Worm (Caenorhabditis elegans) whole organism, late embryonic: ENCODE results near the gene dct-18.

Experiments
- C38D4.7 ChIP-seq: fragments of 200-800 bp; sonication (Bioruptor generic); optimal IDR thresholded peaks from 2 replicates; lab custom pipeline; 2018; ENCODE audit warnings: mild to moderate bottlenecking, missing genetic modification characterization, moderate library complexity, missing compliant biosample characterization
- F13H6.1 ChIP-seq: sonication (generic microtip); optimal IDR thresholded peaks from 2 replicates; lab custom pipeline; 2016; ENCODE audit warnings: missing genetic modification characterization, missing compliant biosample characterization
- Y22D7AL.16 ChIP-seq: sonication (generic microtip); optimal IDR thresholded peaks from 2 replicates; lab custom pipeline; 2016; ENCODE audit warnings: missing genetic modification characterization, missing compliant biosample characterization
- ahr-1 ChIP-seq: sonication (generic microtip); optimal IDR thresholded peaks from 2 replicates; lab custom pipeline; 2016; ENCODE audit warnings: missing genetic modification characterization, missing compliant biosample characterization
- ama-1 ChIP-seq: fragments of 150-350 bp; optimal IDR thresholded peaks from 2 replicates; lab custom pipeline; 2014
- ceh-18 ChIP-seq: sonication (generic microtip); optimal IDR thresholded peaks from 2 replicates; lab custom pipeline; 2016; ENCODE audit warnings: missing genetic modification characterization, missing compliant biosample characterization
- ceh-2 ChIP-seq: sonication (generic microtip); optimal IDR thresholded peaks from 2 replicates; lab custom pipeline; 2016; ENCODE audit warnings: missing genotype, missing genetic modification characterization, missing compliant biosample characterization
- ceh-24 ChIP-seq: sonication (generic microtip); optimal IDR thresholded peaks from 2 replicates; lab custom pipeline; 2016; ENCODE audit warnings: mild to moderate bottlenecking, missing genetic modification characterization, missing compliant biosample characterization
- ceh-45 ChIP-seq: fragments of 200-800 bp; sonication (Bioruptor generic); IDR thresholded peaks from 2 replicates; pipeline ENCODE4 v1.3.6; 2022; ENCODE audit warnings: missing genetic modification reagents, missing genetic modification characterization, missing compliant biosample characterization
- che-1 ChIP-seq: sonication (generic microtip); optimal IDR thresholded peaks from 2 replicates; lab custom pipeline; 2016; ENCODE audit warnings: mild to moderate bottlenecking, missing genetic modification characterization, missing compliant biosample characterization
- dve-1 ChIP-seq: sonication (generic microtip); optimal IDR thresholded peaks from 2 replicates; lab custom pipeline; 2017; ENCODE audit warnings: antibody characterized with exemption, mild to moderate bottlenecking, missing genetic modification characterization, missing compliant biosample characterization
- elt-2 ChIP-seq: sonication (generic microtip); optimal IDR thresholded peaks from 2 replicates; lab custom pipeline; 2016; ENCODE audit warnings: missing genetic modification reagents, missing genetic modification characterization, missing compliant biosample characterization
- eyg-1 ChIP-seq: sonication (generic microtip); optimal IDR thresholded peaks from 2 replicates; lab custom pipeline; 2016; ENCODE audit warnings: missing genotype, missing genetic modification characterization, missing compliant biosample characterization
- fax-1 ChIP-seq: sonication (generic microtip); optimal IDR thresholded peaks from 2 replicates; lab custom pipeline; 2016; ENCODE audit warnings: missing genotype, missing genetic modification characterization, missing compliant biosample characterization
- fkh-10 ChIP-seq: fragments of 150-350 bp; optimal IDR thresholded peaks from 2 replicates; lab custom pipeline; 2014; ENCODE audit warnings: missing biosample characterization, missing genetic modification reagents, missing genetic modification characterization
- hlh-15 ChIP-seq: sonication (generic microtip); optimal IDR thresholded peaks from 2 replicates; lab custom pipeline; 2016; ENCODE audit warnings: missing genetic modification characterization, missing compliant biosample characterization
- madf-2 ChIP-seq: sonication (generic microtip); optimal IDR thresholded peaks from 2 replicates; lab custom pipeline; 2017; ENCODE audit warnings: missing genetic modification characterization, missing compliant biosample characterization
- npax-4 ChIP-seq: sonication (generic microtip); optimal IDR thresholded peaks from 2 replicates; lab custom pipeline; 2016; ENCODE audit warnings: missing genetic modification characterization, missing compliant biosample characterization
- pag-3 ChIP-seq: sonication (generic microtip); optimal IDR thresholded peaks from 2 replicates; lab custom pipeline; 2016; ENCODE audit warnings: missing compliant biosample characterization, missing genetic modification characterization, borderline replicate concordance
- pha-4 ChIP-seq: fragments of 150-350 bp; optimal IDR thresholded peaks from 2 replicates; lab custom pipeline; 2018; ENCODE audit warnings: missing biosample characterization, missing genetic modification reagents, missing genetic modification characterization
- ref-2 ChIP-seq: sonication (generic microtip); optimal IDR thresholded peaks from 2 replicates; lab custom pipeline; 2016; ENCODE audit warnings: missing genetic modification characterization, missing compliant biosample characterization
- rnt-1 ChIP-seq: sonication (generic microtip); optimal IDR thresholded peaks from 2 replicates; lab custom pipeline; 2016; ENCODE audit warnings: missing genetic modification characterization, missing compliant biosample characterization
- sox-4 ChIP-seq: sonication (generic microtip); optimal IDR thresholded peaks from 2 replicates; lab custom pipeline; 2017; ENCODE audit warnings: mild to moderate bottlenecking, missing genetic modification characterization, inconsistent platforms, missing compliant biosample characterization
- tbx-7 ChIP-seq: sonication (generic microtip); optimal IDR thresholded peaks from 2 replicates; lab custom pipeline; 2016; ENCODE audit warnings: missing genotype, missing genetic modification characterization, missing compliant biosample characterization
- ttx-3 ChIP-seq: sonication (generic microtip); optimal IDR thresholded peaks from 2 replicates; lab custom pipeline; 2016; ENCODE audit warnings: missing genetic modification reagents, missing genetic modification characterization, missing compliant biosample characterization
- unc-3 ChIP-seq, 2 experiments: fragments of 200-800 bp in 1 of 2; sonication (Bioruptor generic) in 1 of 2; sonication (generic microtip) in 1 of 2; conservative IDR thresholded peaks in 1 of 2; optimal IDR thresholded peaks in 1 of 2; 2 replicates each; pipeline versions ENCODE4 v1.3.6 to Lab custom; 2016 to 2022; ENCODE audit warnings: missing compliant biosample characterization in 2 of 2, missing genetic modification characterization in 2 of 2, missing genetic modification reagents in 1 of 2
- unc-86 ChIP-seq: sonication (generic microtip); optimal IDR thresholded peaks from 2 replicates; lab custom pipeline; 2016; ENCODE audit warnings: missing genetic modification characterization, missing compliant biosample characterization
- ztf-16 ChIP-seq: sonication (generic microtip); optimal IDR thresholded peaks from 2 replicates; lab custom pipeline; 2017; ENCODE audit warnings: missing genetic modification characterization, missing compliant biosample characterization

Gene dct-18

DNA sequence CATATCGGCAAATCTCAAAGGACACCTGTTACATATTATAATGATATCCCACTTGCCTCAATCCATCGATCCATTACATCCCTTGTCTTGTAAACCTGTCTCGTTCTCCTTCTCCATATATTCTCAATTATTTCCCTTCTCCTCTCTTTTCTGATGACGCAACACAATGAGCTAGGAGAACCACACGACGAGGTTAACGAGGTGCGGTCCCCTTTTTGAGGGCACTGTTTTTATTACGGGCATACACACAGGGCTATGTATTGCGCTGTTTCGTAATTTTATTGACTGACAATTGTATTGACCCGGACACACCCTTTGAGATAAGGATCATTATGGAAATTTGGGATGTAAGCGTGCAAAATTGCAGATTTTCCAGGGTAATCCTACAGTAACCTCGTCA lies 47.0 kb downstream of the dct-18 start:
- TF ChIP-seq ref-2 (tag; lab: Kevin White, UChicago), result no peak
- no peak for TF ChIP-seq C38D4.7 (GFP tag; lab: Kevin White, UChicago)
- no peak for TF ChIP-seq madf-2
- no peak for TF ChIP-seq fkh-10 (GFP tag; lab: Kevin White, UChicago)
- TF ChIP-seq rnt-1 (tag; lab: Kevin White, UChicago), result no peak
- TF ChIP-seq fax-1 (tag; lab: Kevin White, UChicago), result no peak
- no peak for TF ChIP-seq ama-1 (lab: Kevin White, UChicago)
- TF ChIP-seq ztf-16, result no peak
- no peak for TF ChIP-seq hlh-15 (tag; lab: Kevin White, UChicago)
- TF ChIP-seq ceh-2, result no peak
- TF ChIP-seq unc-3 (GFP tag; conservative IDR thresholded peaks at IDR 0.05; lab: Robert Waterston, UW), result no peak
- no peak for TF ChIP-seq unc-3 (tag; optimal IDR thresholded peaks at IDR 0.05; lab: Kevin White, UChicago)
- no peak for TF ChIP-seq Y22D7AL.16 (tag; lab: Kevin White, UChicago)
- TF ChIP-seq sox-4 (tag; lab: Kevin White, UChicago), result no peak

DNA sequence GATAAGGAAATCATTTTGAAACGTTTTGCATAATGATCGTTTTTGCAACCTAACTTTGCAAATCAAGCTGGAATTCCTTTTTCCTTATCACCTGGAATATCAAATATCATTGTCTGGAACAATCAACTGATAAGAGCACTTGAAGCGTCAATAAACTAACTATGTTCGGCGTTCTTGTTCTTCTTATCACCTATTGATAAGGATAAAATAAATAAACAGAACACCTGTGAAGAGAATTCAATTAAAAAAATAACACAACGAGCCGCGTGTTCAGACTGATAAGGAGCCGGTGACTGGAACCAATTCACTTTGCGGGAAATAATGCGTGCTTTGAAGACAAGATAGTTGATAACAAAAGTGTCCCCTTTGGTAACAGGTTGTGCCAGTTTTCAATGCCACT lies 48.5 kb downstream of the dct-18 start, which contains the start of gene cyd-1:
Gene cyd-1 (plus strand): TSS at position 380 of the 400 bp plus-strand sequence.
- TF ChIP-seq elt-2 (tag; lab: Kevin White, UChicago) (peak; percentile 99), pha-4 (tag; lab: Kevin White, UChicago) (no peak)

DNA sequence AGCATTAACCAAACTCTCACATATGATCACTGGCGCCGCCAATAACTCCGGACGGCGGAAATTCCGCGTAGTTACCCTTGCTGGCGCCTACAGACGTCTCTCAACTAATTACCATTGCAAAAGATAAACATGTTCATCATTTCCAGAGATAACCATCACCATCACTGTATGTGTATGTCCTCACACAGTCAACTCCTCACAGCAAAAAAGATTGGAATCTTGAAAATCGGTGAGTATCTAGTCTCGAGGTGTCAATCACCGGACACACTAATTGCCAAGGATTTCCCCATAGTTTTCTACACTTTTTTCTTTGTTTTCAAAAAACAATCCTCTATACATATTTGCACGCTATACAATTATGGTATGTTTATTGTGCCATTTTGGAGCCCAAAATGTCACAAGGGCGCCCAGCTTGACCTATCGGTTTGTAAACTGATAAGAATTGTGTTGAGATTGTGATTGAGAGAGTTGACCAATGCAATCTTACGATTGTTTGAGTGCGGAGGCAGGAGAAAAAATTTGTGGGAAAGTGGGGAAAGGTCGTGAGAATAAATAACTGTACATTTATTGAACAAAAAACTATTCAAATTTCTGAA lies 50.4 kb downstream of the dct-18 start:
- TF ChIP-seq ceh-24 (tag; lab: Kevin White, UChicago), result no peak
- no peak for TF ChIP-seq che-1 (tag; lab: Kevin White, UChicago)
- TF ChIP-seq elt-2 (tag; lab: Kevin White, UChicago), result no peak
- no peak for TF ChIP-seq ceh-45 (GFP tag; lab: Robert Waterston, UW)
- TF ChIP-seq tbx-7 (tag; lab: Kevin White, UChicago), result no peak
- no peak for TF ChIP-seq ceh-18
- TF ChIP-seq eyg-1, result no peak
- TF ChIP-seq ttx-3 (tag; lab: Kevin White, UChicago), result no peak
- no peak for TF ChIP-seq npax-4
- TF ChIP-seq pag-3 (tag; lab: Kevin White, UChicago), result no peak
- no peak for TF ChIP-seq ama-1 (lab: Kevin White, UChicago)
- TF ChIP-seq fax-1 (tag; lab: Kevin White, UChicago), result no peak
- TF ChIP-seq ahr-1 (tag; lab: Kevin White, UChicago), result no peak
- TF ChIP-seq C38D4.7 (GFP tag; lab: Kevin White, UChicago), result no peak
- no peak for TF ChIP-seq hlh-15 (tag; lab: Kevin White, UChicago)
- TF ChIP-seq madf-2, result no peak
- TF ChIP-seq F13H6.1, result no peak
- no peak for TF ChIP-seq unc-86 (tag; lab: Kevin White, UChicago)
- TF ChIP-seq dve-1 (tag; lab: Kevin White, UChicago), result no peak

DNA sequence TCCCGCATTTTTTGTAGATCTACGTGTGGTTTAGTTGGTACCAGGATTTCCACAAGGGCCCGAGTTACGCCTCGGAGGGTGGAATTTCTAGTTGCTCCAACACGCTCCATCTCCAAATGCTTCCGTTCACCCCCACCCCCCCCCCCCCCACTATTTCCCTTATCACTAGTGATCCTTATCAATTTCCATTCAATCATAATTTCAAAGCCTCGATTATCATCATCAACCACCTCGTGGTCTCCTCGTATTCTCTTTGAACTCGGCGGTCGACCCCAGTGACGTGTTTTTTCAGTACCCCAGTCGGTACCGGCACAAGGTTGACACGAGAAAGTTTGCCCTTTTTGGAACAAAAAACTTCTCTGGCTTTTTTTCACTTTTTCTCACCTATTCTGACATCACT lies 51.2 kb downstream of the dct-18 start:
- no peak for TF ChIP-seq unc-3 (GFP tag; conservative IDR thresholded peaks at IDR 0.05; lab: Robert Waterston, UW)
- no peak for TF ChIP-seq unc-3 (tag; optimal IDR thresholded peaks at IDR 0.05; lab: Kevin White, UChicago)
- peak; percentile 45 for TF ChIP-seq elt-2 (tag; lab: Kevin White, UChicago)
